Fruit fly (Drosophila melanogaster): ENCODE measurements around the gene Eaat1.

Gene Eaat1

dm6 chr2L:9333300-9333876 is at the start of gene Eaat1:
Eaat1 (plus strand) TSS chr2L:9333567.
- no peak for TF ChIP-seq noc (tag; optimal IDR thresholded peaks at IDR 0.05)

- TF ChIP-seq noc (tag; optimal IDR thresholded peaks at IDR 0.05), result no peak
These were observed 12.3 kb upstream of the Eaat1 start for dm6 chr2L:9321022-9321421.

dm6 chr2L:9327444-9327843 is 5.9 kb upstream of the Eaat1 start, which contains the start of gene CG17005:
CG17005 (plus strand) TSS chr2L:9327744.
- TF ChIP-seq noc (tag; optimal IDR thresholded peaks at IDR 0.05), result no peak

dm6 chr2L:9330628-9331027 is 2.7 kb upstream of the Eaat1 start, which contains the start of gene Cks30A:
Cks30A (plus strand) TSS chr2L:9330763.
- TF ChIP-seq noc (tag; optimal IDR thresholded peaks at IDR 0.05), result no peak

- TF ChIP-seq noc (tag; optimal IDR thresholded peaks at IDR 0.05), result no peak
These were observed 5.5 kb downstream of the Eaat1 start for dm6 chr2L:9338852-9339251.

dm6 chr2L:9341960-9342359 is 8.6 kb downstream of the Eaat1 start:
- no peak for TF ChIP-seq noc (tag; optimal IDR thresholded peaks at IDR 0.05)

dm6 chr2L:9342532-9342931 is 9.2 kb downstream of the Eaat1 start, which contains the start of gene CG3748:
CG3748 (plus strand) TSS chr2L:9342832.
- TF ChIP-seq noc (tag; optimal IDR thresholded peaks at IDR 0.05), result no peak

- no peak for TF ChIP-seq noc (tag; optimal IDR thresholded peaks at IDR 0.05)
These were observed 15.9 kb downstream of the Eaat1 start, which contains the start of gene CG43350 for dm6 chr2L:9349246-9349645. CG43350 (plus strand) TSS chr2L:9349546.

dm6 chr2L:9350170-9350569 is 16.8 kb downstream of the Eaat1 start, which contains the start of gene CG13110:
CG13110 (plus strand) TSS chr2L:9350470.
- TF ChIP-seq noc (tag; optimal IDR thresholded peaks at IDR 0.05), result no peak

- no peak for TF ChIP-seq noc (tag; optimal IDR thresholded peaks at IDR 0.05)
These were observed 34.0 kb downstream of the Eaat1 start, which contains the start of gene CG34181 for dm6 chr2L:9367340-9367739. CG34181 (plus strand) TSS chr2L:9367640.

dm6 chr2L:9369724-9370123 is 36.4 kb downstream of the Eaat1 start:
- TF ChIP-seq noc (tag; optimal IDR thresholded peaks at IDR 0.05), result no peak

dm6 chr2L:9377789-9378188 is 44.4 kb downstream of the Eaat1 start:
- TF ChIP-seq noc (tag; optimal IDR thresholded peaks at IDR 0.05), result no peak

dm6 chr2L:9386270-9386669 is 52.9 kb downstream of the Eaat1 start:
- no peak for TF ChIP-seq noc (tag; optimal IDR thresholded peaks at IDR 0.05)

dm6 chr2L:9387240-9387672 is 53.9 kb downstream of the Eaat1 start, which contains the start of gene Aldh:
Aldh (plus strand) TSS chr2L:9387389.
- peak; percentile 79 for TF ChIP-seq noc (tag; optimal IDR thresholded peaks at IDR 0.05)

- TF ChIP-seq noc (tag; optimal IDR thresholded peaks at IDR 0.05), result peak; percentile 76
These were observed 54.7 kb downstream of the Eaat1 start for dm6 chr2L:9388013-9388605.

- peak; percentile 64 for TF ChIP-seq noc (tag; optimal IDR thresholded peaks at IDR 0.05)
These were observed 55.8 kb downstream of the Eaat1 start for dm6 chr2L:9388924-9389765.
